Worm (Caenorhabditis elegans): ENCODE measurements around the gene Y46G5A.18.

ce11 chrII:12797211-12797794 lies 7.8 kb downstream of the Y46G5A.18 start:
- TF ChIP-seq lsy-2 (tag; optimal IDR thresholded peaks at IDR 0.05) = peak in 1 of 2 experiments; percentile 35
- no peak; the same call in 1 of the 2 replicates for TF ChIP-seq hmg-1.1 (GFP tag; IDR thresholded peaks at IDR 0.05)
- no peak for TF ChIP-seq ceh-28 (tag; optimal IDR thresholded peaks at IDR 0.05)
- no peak for TF ChIP-seq lir-3 (tag; optimal IDR thresholded peaks at IDR 0.05)
- TF ChIP-seq snpc-4 (tag; optimal IDR thresholded peaks at IDR 0.05) = no peak
- no peak for TF ChIP-seq nhr-42 (GFP tag; IDR thresholded peaks at IDR 0.05)
- no peak for TF ChIP-seq ZK546.5 (tag; optimal IDR thresholded peaks at IDR 0.05)
- no peak for TF ChIP-seq nhr-102 (tag; optimal IDR thresholded peaks at IDR 0.05)
- TF ChIP-seq zag-1 (tag; optimal IDR thresholded peaks at IDR 0.05) = no peak
- TF ChIP-seq dpl-1 (GFP tag; optimal IDR thresholded peaks at IDR 0.05) = no peak
- TF ChIP-seq unc-62 (GFP tag; optimal IDR thresholded peaks at IDR 0.05 in 1 of 2) = peak in 1 of 2 experiments; percentile 53
- TF ChIP-seq unc-62 (tag; optimal IDR thresholded peaks at IDR 0.05) = no peak
- TF ChIP-seq aly-2 (tag; optimal IDR thresholded peaks at IDR 0.05) = no peak

All from whole organism, L4 larva.